Fruit fly (Drosophila melanogaster) whole organism, prepupa: ENCODE results near the gene GATAe.

Source experiments
- CG10669 ChIP-seq: fragments of 200-800 bp; sonication (Bioruptor generic); optimal IDR thresholded peaks from 3 replicates; lab custom pipeline; 2018; ENCODE audit warnings: missing biosample characterization, mild to moderate bottlenecking, missing genetic modification characterization, moderate library complexity
- CG11294 ChIP-seq: fragments of 200-800 bp; sonication (Bioruptor generic); IDR thresholded peaks from 2 replicates; pipeline ENCODE4 v1.3.6; 2022; ENCODE audit warnings: missing biosample characterization, missing genetic modification characterization
- CG11902 ChIP-seq: fragments of 200-800 bp; sonication (Bioruptor generic); optimal IDR thresholded peaks from 3 replicates; lab custom pipeline; 2016; ENCODE audit warnings: missing biosample characterization, missing genetic modification characterization
- CG31627 ChIP-seq: fragments of 200-800 bp; sonication (Bioruptor generic); optimal IDR thresholded peaks from 3 replicates; lab custom pipeline; 2016; ENCODE audit warnings: missing biosample characterization, missing genetic modification characterization
- CG6792 ChIP-seq: fragments of 200-800 bp; sonication (Bioruptor generic); optimal IDR thresholded peaks from 3 replicates; lab custom pipeline; 2016; ENCODE audit warnings: missing biosample characterization, missing genetic modification characterization
- CG6854 ChIP-seq: fragments of 200-800 bp; sonication (Bioruptor generic); optimal IDR thresholded peaks from 2 replicates; lab custom pipeline; 2017; ENCODE audit warnings: missing biosample characterization, mild to moderate bottlenecking, missing genetic modification characterization
- Eip93F ChIP-seq: fragments of 200-800 bp; sonication (Bioruptor generic); optimal IDR thresholded peaks from 2 replicates; lab custom pipeline; 2016; ENCODE audit warnings: missing biosample characterization, mild to moderate bottlenecking, missing genetic modification characterization
- Ets21C ChIP-seq: fragments of 200-800 bp; sonication (Bioruptor generic); optimal IDR thresholded peaks from 3 replicates; lab custom pipeline; 2016; ENCODE audit warnings: missing biosample characterization, missing genetic modification characterization
- Ets96B ChIP-seq: fragments of 200-800 bp; optimal IDR thresholded peaks from 2 replicates; lab custom pipeline; 2019; ENCODE audit warnings: missing biosample characterization, mild to moderate bottlenecking, missing genetic modification characterization, moderate library complexity
- Met ChIP-seq: fragments of 200-800 bp; sonication (Bioruptor generic); optimal IDR thresholded peaks from 3 replicates; lab custom pipeline; 2016; ENCODE audit warnings: missing biosample characterization, missing genetic modification characterization
- Smox ChIP-seq: fragments of 200-800 bp; sonication (Bioruptor generic); optimal IDR thresholded peaks from 3 replicates; lab custom pipeline; 2016; ENCODE audit warnings: missing biosample characterization, missing genetic modification characterization
- acj6 ChIP-seq: fragments of 200-800 bp; sonication (Bioruptor generic); optimal IDR thresholded peaks from 3 replicates; lab custom pipeline; 2016; ENCODE audit warnings: missing biosample characterization, missing genetic modification characterization
- cyc ChIP-seq: fragments of 200-800 bp; sonication (Bioruptor generic); optimal IDR thresholded peaks from 3 replicates; lab custom pipeline; 2016; ENCODE audit warnings: missing biosample characterization, missing genetic modification characterization
- dac ChIP-seq: fragments of 200-800 bp; sonication (Bioruptor generic); optimal IDR thresholded peaks from 2 replicates; lab custom pipeline; 2017; ENCODE audit warnings: missing biosample characterization, mild to moderate bottlenecking, missing genetic modification characterization
- esn ChIP-seq: fragments of 200-800 bp; sonication (Bioruptor generic); optimal IDR thresholded peaks from 2 replicates; lab custom pipeline; 2016; ENCODE audit warnings: missing biosample characterization, mild to moderate bottlenecking, missing genetic modification characterization, moderate library complexity
- fd85E ChIP-seq: fragments of 200-800 bp; sonication (Bioruptor generic); optimal IDR thresholded peaks from 3 replicates; lab custom pipeline; 2016; ENCODE audit warnings: missing biosample characterization, missing genetic modification characterization
- fkh ChIP-seq: fragments of 200-800 bp; sonication (Bioruptor generic); optimal IDR thresholded peaks from 3 replicates; lab custom pipeline; 2017; ENCODE audit warnings: missing biosample characterization, mild to moderate bottlenecking, missing genetic modification characterization, moderate library complexity
- pdm3 ChIP-seq: fragments of 200-800 bp; sonication (Bioruptor generic); optimal IDR thresholded peaks from 3 replicates; lab custom pipeline; 2016; ENCODE audit warnings: missing biosample characterization, missing genetic modification characterization
- salr ChIP-seq, 2 experiments: fragments of 200-800 bp; sonication (Bioruptor generic); optimal IDR thresholded peaks; 3 replicates each; lab custom pipeline; 2016 to 2018; ENCODE audit warnings: missing biosample characterization in 2 of 2, missing genetic modification characterization in 2 of 2, mild to moderate bottlenecking in 1 of 2
- svp ChIP-seq: fragments of 200-800 bp; sonication (Bioruptor generic); peaks from one replicate; lab custom pipeline; 2016; ENCODE audit warnings: missing biosample characterization, missing genetic modification characterization

GATAe gene

dm6 chr3R:16067494-16067893 is 58.6 kb downstream of the GATAe start, which contains the start of gene CG10185:
CG10185 (minus strand) TSS chr3R:16067594.
- no peak for TF ChIP-seq fd85E (GFP tag; lab: Kevin White, UChicago)
- TF ChIP-seq dac (GFP tag; lab: Kevin White, UChicago): no peak
- no peak for TF ChIP-seq esn (GFP tag; lab: Kevin White, UChicago)
- no peak for TF ChIP-seq CG6792 (GFP tag; lab: Kevin White, UChicago)
- no peak for TF ChIP-seq Eip93F (GFP tag; lab: Kevin White, UChicago)
- no peak for TF ChIP-seq svp
- TF ChIP-seq fkh: no peak
- no peak for TF ChIP-seq Ets21C (GFP tag; lab: Kevin White, UChicago)
- no peak for TF ChIP-seq CG11902 (GFP tag; lab: Kevin White, UChicago)
- no peak for TF ChIP-seq CG6854 (GFP tag; lab: Kevin White, UChicago)
- no peak for TF ChIP-seq Smox (GFP tag; lab: Kevin White, UChicago)
- TF ChIP-seq cyc (GFP tag; lab: Kevin White, UChicago): no peak
- no peak for TF ChIP-seq CG31627 (GFP tag; lab: Kevin White, UChicago)
- no peak for TF ChIP-seq Ets96B (tag; lab: Kevin White, UChicago)
- TF ChIP-seq CG11294 (GFP tag; lab: Robert Waterston, UW): no peak
- TF ChIP-seq Met: no peak
- no peak for TF ChIP-seq salr (GFP tag; optimal IDR thresholded peaks at IDR 0.05; lab: Kevin White, UChicago)
- no peak for TF ChIP-seq CG10669 (GFP tag; lab: Kevin White, UChicago)
- TF ChIP-seq pdm3 (GFP tag; lab: Kevin White, UChicago): no peak
- TF ChIP-seq acj6: no peak
